Fruit fly (Drosophila melanogaster) whole organism, embryonic: ENCODE measurements around the gene Gr9a.

ENCODE experiments used
- B-H1 ChIP-seq: fragments of 200-800 bp; sonication (Bioruptor generic); IDR thresholded peaks from 3 replicates; pipeline ENCODE4 v1.3.6; 2022; ENCODE audit warnings: missing biosample characterization, missing genetic modification characterization
- CG10267 ChIP-seq: fragments of 200-800 bp; sonication (Bioruptor generic); optimal IDR thresholded peaks from 2 replicates; lab custom pipeline; 2018; ENCODE audit warnings: missing biosample characterization, mild to moderate bottlenecking, missing genetic modification characterization, moderate library complexity
- CG10274 ChIP-seq: fragments of 200-800 bp; sonication (Bioruptor generic); optimal IDR thresholded peaks from 3 replicates; lab custom pipeline; 2017; ENCODE audit warnings: missing biosample characterization, mild to moderate bottlenecking, missing genetic modification characterization
- CG10366 ChIP-seq: fragments of 200-800 bp; sonication (Bioruptor generic); IDR thresholded peaks from 2 replicates; pipeline ENCODE4 v1.3.6; 2022; ENCODE audit warnings: missing biosample characterization, missing genetic modification characterization
- CG12659 ChIP-seq: fragments of 200-800 bp; sonication (Bioruptor generic); optimal IDR thresholded peaks from 3 replicates; lab custom pipeline; 2017; ENCODE audit warnings: mild to moderate bottlenecking, missing biosample characterization, missing genetic modification reagents, missing genetic modification characterization
- CG13123 ChIP-seq: fragments of 200-800 bp; sonication (Bioruptor generic); optimal IDR thresholded peaks from 2 replicates; lab custom pipeline; 2016; ENCODE audit warnings: missing biosample characterization, missing genetic modification characterization
- CG14667 ChIP-seq: fragments of 200-800 bp; sonication (Bioruptor generic); IDR thresholded peaks from 2 replicates; pipeline ENCODE4 v1.3.6; 2022; ENCODE audit warnings: missing biosample characterization, missing genetic modification characterization
- CG15073 ChIP-seq: fragments of 200-800 bp; sonication (Bioruptor generic); optimal IDR thresholded peaks from 2 replicates; lab custom pipeline; 2016; ENCODE audit warnings: missing biosample characterization, missing genetic modification characterization
- CG18262 ChIP-seq: fragments of 200-800 bp; optimal IDR thresholded peaks from 3 replicates; lab custom pipeline; 2019; ENCODE audit warnings: missing biosample characterization, mild to moderate bottlenecking, missing genetic modification characterization, moderate library complexity
- CG18619 ChIP-seq: fragments of 200-800 bp; sonication (Bioruptor generic); optimal IDR thresholded peaks from 3 replicates; lab custom pipeline; 2017; ENCODE audit warnings: missing biosample characterization, mild to moderate bottlenecking, missing genetic modification characterization
- CG31365 ChIP-seq: fragments of 200-800 bp; sonication (Bioruptor generic); optimal IDR thresholded peaks from 2 replicates; lab custom pipeline; 2018; ENCODE audit warnings: missing biosample characterization, mild to moderate bottlenecking, missing genetic modification characterization
- CG34224 ChIP-seq: fragments of 200-800 bp; sonication (Bioruptor generic); IDR thresholded peaks from 3 replicates; pipeline ENCODE4 v1.3.6; 2022; ENCODE audit warnings: missing biosample characterization, missing genetic modification characterization; ENCODE audit not compliant: partially characterized antibody
- CG6272 ChIP-seq: fragments of 200-800 bp; sonication (Bioruptor generic); IDR thresholded peaks from 2 replicates; pipeline ENCODE4 v1.3.6; 2022; ENCODE audit warnings: missing biosample characterization, missing genetic modification characterization
- CG7271 ChIP-seq: fragments of 200-800 bp; sonication (Bioruptor generic); optimal IDR thresholded peaks from 2 replicates; lab custom pipeline; 2018; ENCODE audit warnings: missing biosample characterization, mild to moderate bottlenecking, missing genetic modification characterization, moderate library complexity
- CG7372 ChIP-seq: fragments of 200-800 bp; sonication (Bioruptor generic); IDR thresholded peaks from 2 replicates; pipeline ENCODE4 v1.3.6; 2022; ENCODE audit warnings: missing biosample characterization, missing genetic modification characterization
- CG8089 ChIP-seq: fragments of 200-800 bp; sonication (Bioruptor generic); optimal IDR thresholded peaks from 3 replicates; lab custom pipeline; 2016; ENCODE audit warnings: missing biosample characterization, missing genetic modification characterization
- CG8290 ChIP-seq, 3 experiments: fragments of 200-800 bp; sonication (Bioruptor generic); optimal IDR thresholded peaks; 2 replicates each; lab custom pipeline; 2016 to 2019; ENCODE audit warnings: missing biosample characterization in 3 of 3, missing genetic modification characterization in 3 of 3, mild to moderate bottlenecking in 2 of 3, moderate library complexity in 1 of 3
- CkIIα-i1 ChIP-seq: fragments of 200-800 bp; sonication (Bioruptor generic); IDR thresholded peaks from 2 replicates; pipeline ENCODE4 v1.3.6; 2022; ENCODE audit warnings: missing biosample characterization, missing genetic modification characterization
- D19A ChIP-seq: fragments of 200-800 bp; optimal IDR thresholded peaks from 3 replicates; lab custom pipeline; 2019; ENCODE audit warnings: missing biosample characterization, mild to moderate bottlenecking, missing genetic modification characterization, moderate library complexity
- Dref ChIP-seq: fragments of 200-800 bp; sonication (Bioruptor generic); IDR thresholded peaks from 2 replicates; pipeline ENCODE4 v1.3.6; 2022; ENCODE audit warnings: missing biosample characterization, missing genetic modification characterization
- ERR ChIP-seq: fragments of 200-800 bp; sonication (Bioruptor generic); optimal IDR thresholded peaks from 2 replicates; lab custom pipeline; 2016; ENCODE audit warnings: missing biosample characterization, missing genetic modification characterization
- Ets65A ChIP-seq: fragments of 200-800 bp; sonication (Bioruptor generic); peaks from one replicate; lab custom pipeline; 2016; ENCODE audit warnings: missing biosample characterization, missing genetic modification characterization
- Fer1 ChIP-seq: fragments of 200-800 bp; sonication (Bioruptor generic); optimal IDR thresholded peaks from 2 replicates; lab custom pipeline; 2017; ENCODE audit warnings: missing biosample characterization, mild to moderate bottlenecking, missing genetic modification characterization
- Hmr ChIP-seq: fragments of 200-800 bp; sonication (Bioruptor generic); optimal IDR thresholded peaks from 3 replicates; lab custom pipeline; 2017; ENCODE audit warnings: mild to moderate bottlenecking, missing biosample characterization, missing genetic modification reagents, missing genetic modification characterization
- Hr78 ChIP-seq, 2 experiments: fragments of 200-800 bp in 1 of 2; fragments of >200 bp in 1 of 2; sonication (Bioruptor generic) in 1 of 2; optimal IDR thresholded peaks; 2 replicates each; lab custom pipeline; 2017 to 2019; ENCODE audit warnings: missing biosample characterization in 2 of 2, missing genetic modification characterization in 2 of 2, mild to moderate bottlenecking in 1 of 2, moderate library complexity in 1 of 2
- Jarid2 ChIP-seq: fragments of 200-800 bp; sonication (Bioruptor generic); optimal IDR thresholded peaks from 3 replicates; lab custom pipeline; 2017; ENCODE audit warnings: mild to moderate bottlenecking, missing biosample characterization, missing genetic modification reagents, missing genetic modification characterization
- Max ChIP-seq: fragments of 200-800 bp; sonication (Bioruptor generic); optimal IDR thresholded peaks from 2 replicates; lab custom pipeline; 2016; ENCODE audit warnings: missing biosample characterization, mild to moderate bottlenecking, missing genetic modification characterization
- NK7.1 ChIP-seq: fragments of 200-800 bp; sonication (Bioruptor generic); optimal IDR thresholded peaks from 3 replicates; lab custom pipeline; 2016; ENCODE audit warnings: missing biosample characterization, missing genetic modification characterization
- Neu2 ChIP-seq: fragments of 200-800 bp; sonication (Bioruptor generic); optimal IDR thresholded peaks from 3 replicates; lab custom pipeline; 2016; ENCODE audit warnings: missing biosample characterization, missing genetic modification characterization, borderline replicate concordance
- Ssrp ChIP-seq: fragments of 200-800 bp; sonication (Bioruptor generic); optimal IDR thresholded peaks from 2 replicates; lab custom pipeline; 2018; ENCODE audit warnings: missing biosample characterization, mild to moderate bottlenecking, missing genetic modification characterization, moderate library complexity
- ab ChIP-seq: fragments of 200-800 bp; sonication (Bioruptor generic); optimal IDR thresholded peaks from 2 replicates; lab custom pipeline; 2016; ENCODE audit warnings: missing biosample characterization, missing genetic modification characterization
- aop ChIP-seq: fragments of 200-800 bp; sonication (Bioruptor generic); IDR thresholded peaks from 2 replicates; pipeline ENCODE4 v1.3.6; 2022; ENCODE audit warnings: missing biosample characterization, missing genetic modification characterization
- ase ChIP-seq: fragments of 200-800 bp; sonication (Bioruptor generic); IDR thresholded peaks from 3 replicates; pipeline ENCODE4 v1.3.6; 2022; ENCODE audit warnings: missing biosample characterization, missing genetic modification characterization
- br ChIP-seq: fragments of >200 bp; optimal IDR thresholded peaks from 2 replicates; lab custom pipeline; 2017
- cad ChIP-seq: fragments of >200 bp; optimal IDR thresholded peaks from 2 replicates; lab custom pipeline; 2017; ENCODE audit warnings: missing biosample characterization, missing genetic modification characterization
- grn ChIP-seq: fragments of 200-800 bp; sonication (Bioruptor generic); optimal IDR thresholded peaks from 3 replicates; lab custom pipeline; 2017; ENCODE audit warnings: missing biosample characterization, missing genetic modification characterization
- gsb-n ChIP-seq: fragments of 200-800 bp; sonication (Bioruptor generic); optimal IDR thresholded peaks from 3 replicates; lab custom pipeline; 2018; ENCODE audit warnings: missing biosample characterization, mild to moderate bottlenecking, missing genetic modification characterization
- insv ChIP-seq, 2 experiments: fragments of 200-800 bp; sonication (Bioruptor generic); optimal IDR thresholded peaks; 3 replicates each; lab custom pipeline; 2016 to 2018; ENCODE audit warnings: missing biosample characterization in 2 of 2, missing genetic modification characterization in 2 of 2
- jumu ChIP-seq: fragments of 200-800 bp; sonication (Bioruptor generic); optimal IDR thresholded peaks from 3 replicates; lab custom pipeline; 2016; ENCODE audit warnings: missing biosample characterization, missing genetic modification characterization
- nerfin-1 ChIP-seq: fragments of 200-800 bp; sonication (Bioruptor generic); optimal IDR thresholded peaks from 3 replicates; lab custom pipeline; 2019; ENCODE audit warnings: missing biosample characterization, mild to moderate bottlenecking, missing genetic modification characterization, moderate library complexity
- nom ChIP-seq: fragments of 200-800 bp; sonication (Bioruptor generic); optimal IDR thresholded peaks from 2 replicates; lab custom pipeline; 2017; ENCODE audit warnings: missing biosample characterization, missing genetic modification characterization, mild to moderate bottlenecking, moderate library complexity, missing genetic modification reagents
- oc ChIP-seq: fragments of 200-800 bp; sonication (Bioruptor generic); optimal IDR thresholded peaks from 2 replicates; lab custom pipeline; 2018; ENCODE audit warnings: missing biosample characterization, mild to moderate bottlenecking, missing genetic modification characterization, moderate library complexity
- p53 ChIP-seq: fragments of 200-800 bp; sonication (Bioruptor generic); optimal IDR thresholded peaks from 2 replicates; lab custom pipeline; 2016; ENCODE audit warnings: missing biosample characterization, missing genetic modification characterization
- pb ChIP-seq: fragments of 200-800 bp; sonication (Bioruptor generic); optimal IDR thresholded peaks from 3 replicates; lab custom pipeline; 2016; ENCODE audit warnings: missing biosample characterization, missing genetic modification characterization
- pros ChIP-seq: fragments of 200-800 bp; sonication (Bioruptor generic); optimal IDR thresholded peaks from 3 replicates; lab custom pipeline; 2019; ENCODE audit warnings: missing biosample characterization, mild to moderate bottlenecking, missing genetic modification characterization, moderate library complexity
- sens ChIP-seq: fragments of 200-800 bp; sonication (Bioruptor generic); peaks from one replicate; lab custom pipeline; 2016; ENCODE audit warnings: missing biosample characterization, missing genetic modification characterization
- slbo ChIP-seq: fragments of 200-800 bp; sonication (Bioruptor generic); IDR thresholded peaks from 2 replicates; pipeline ENCODE4 v1.3.6; 2022; ENCODE audit warnings: missing biosample characterization, missing genetic modification characterization
- sqz ChIP-seq: fragments of 200-800 bp; sonication (Bioruptor generic); optimal IDR thresholded peaks from 3 replicates; lab custom pipeline; 2018; ENCODE audit warnings: missing biosample characterization, mild to moderate bottlenecking, missing genetic modification characterization
- vfl ChIP-seq: fragments of 200-800 bp; sonication (Bioruptor generic); optimal IDR thresholded peaks from 2 replicates; lab custom pipeline; 2016; ENCODE audit warnings: missing biosample characterization, missing genetic modification characterization
- vvl ChIP-seq: fragments of 200-800 bp; sonication (Bioruptor generic); IDR thresholded peaks from 2 replicates; pipeline ENCODE4 v1.3.6; 2022; ENCODE audit warnings: missing biosample characterization, missing genetic modification characterization
- zen2 ChIP-seq: fragments of 200-800 bp; sonication (Bioruptor generic); IDR thresholded peaks from 3 replicates; pipeline ENCODE4 v1.3.6; 2022; ENCODE audit warnings: missing biosample characterization, missing genetic modification characterization; ENCODE audit not compliant: partially characterized antibody

The Gr9a gene

dm6 chrX:10020857-10021256 is 40.6 kb upstream of the Gr9a start (continued):
- no peak for TF ChIP-seq zen2 (GFP tag; lab: Robert Waterston, UW)
- TF ChIP-seq, all 482 proteins: peak for 3

dm6 chrX:10021809-10022208 is 39.6 kb upstream of the Gr9a start:
- TF ChIP-seq ase (no peak), gsb-n (tag; lab: Kevin White, UChicago) (no peak), CG12659 (GFP tag; lab: Kevin White, UChicago) (no peak), CG7372 (GFP tag; lab: Robert Waterston, UW) (no peak), D19A (tag; lab: Kevin White, UChicago) (no peak), sqz (GFP tag; lab: Kevin White, UChicago) (peak; percentile 56), Ets65A (GFP tag; lab: Kevin White, UChicago) (peak; percentile 52), CG34224 (no peak), pros (peak; percentile 22), slbo (no peak), CG10267 (tag; lab: Kevin White, UChicago) (no peak), CG15073 (no peak), ERR (GFP tag; lab: Kevin White, UChicago) (no peak), Jarid2 (no peak), CG8290 (GFP tag; optimal IDR thresholded peaks at IDR 0.05; lab: Kevin White, UChicago) (no peak), CG8290 (tag; optimal IDR thresholded peaks at IDR 0.05; lab: Kevin White, UChicago) (no peak), sens (peak; percentile 34), cad (GFP tag; lab: Kevin White, UChicago) (no peak), zen2 (GFP tag; lab: Robert Waterston, UW) (no peak), Max (GFP tag; lab: Kevin White, UChicago) (no peak), CG31365 (tag; lab: Kevin White, UChicago) (no peak), Fer1 (GFP tag; lab: Kevin White, UChicago) (no peak), CG14667 (GFP tag; lab: Robert Waterston, UW) (no peak), aop (no peak), Ssrp (tag; lab: Kevin White, UChicago) (no peak), grn (GFP tag; lab: Kevin White, UChicago) (no peak), CkIIα-i1 (GFP tag; lab: Robert Waterston, UW) (no peak), CG18619 (GFP tag; lab: Kevin White, UChicago) (no peak), p53 (no peak), CG18262 (tag; lab: Kevin White, UChicago) (no peak), nom (peak; percentile 79), Dref (GFP tag; lab: Robert Waterston, UW) (no peak), br (no peak), CG6272 (GFP tag; lab: Robert Waterston, UW) (no peak)
- TF ChIP-seq, all 482 proteins: peak for 5

- no peak for TF ChIP-seq CG10366 (GFP tag; lab: Robert Waterston, UW)
- TF ChIP-seq Dref (GFP tag; lab: Robert Waterston, UW): no peak
- no peak for TF ChIP-seq vfl (GFP tag; lab: Kevin White, UChicago)
- TF ChIP-seq vvl: peak; percentile 64
- TF ChIP-seq insv (GFP tag; optimal IDR thresholded peaks at IDR 0.05; lab: Kevin White, UChicago): no peak
- no peak for TF ChIP-seq ab (GFP tag; lab: Kevin White, UChicago)
- no peak for TF ChIP-seq CG8089 (GFP tag; lab: Kevin White, UChicago)
- no peak for TF ChIP-seq Hmr
- TF ChIP-seq jumu (GFP tag; lab: Kevin White, UChicago): no peak
- no peak for TF ChIP-seq ase
- no peak for TF ChIP-seq CG10274 (GFP tag; lab: Kevin White, UChicago)
- TF ChIP-seq CG13123 (GFP tag; lab: Kevin White, UChicago): no peak
- TF ChIP-seq nerfin-1 (tag; lab: Kevin White, UChicago): no peak
- TF ChIP-seq Hr78 (GFP tag; optimal IDR thresholded peaks at IDR 0.05; lab: Kevin White, UChicago): no peak
- TF ChIP-seq pb (GFP tag; lab: Kevin White, UChicago): no peak
- TF ChIP-seq oc (tag; lab: Kevin White, UChicago): peak; percentile 48
- TF ChIP-seq Neu2 (GFP tag; lab: Kevin White, UChicago): no peak
- TF ChIP-seq B-H1 (GFP tag; lab: Robert Waterston, UW): no peak
- TF ChIP-seq NK7.1 (GFP tag; lab: Kevin White, UChicago): no peak
- no peak for TF ChIP-seq CG7271 (tag; lab: Kevin White, UChicago)
These were observed 31.7 kb upstream of the Gr9a start for dm6 chrX:10029730-10030129.
